Worm (Caenorhabditis elegans) whole organism, L3 larva: Measurements from ENCODE around the gene twk-24.

Experiments used
- ZK546.5 ChIP-seq: sonication (generic microtip); optimal IDR thresholded peaks from 2 replicates; lab custom pipeline; 2017; ENCODE audit warnings: missing biosample characterization, missing genetic modification characterization
- ama-1 ChIP-seq: fragments of 150-350 bp; optimal IDR thresholded peaks from 2 replicates; lab custom pipeline; 2018
- ceh-16 ChIP-seq: sonication (generic microtip); optimal IDR thresholded peaks from 2 replicates; lab custom pipeline; 2017; ENCODE audit warnings: missing biosample characterization, missing genetic modification characterization
- ceh-28 ChIP-seq: fragments of 150-350 bp; optimal IDR thresholded peaks from 2 replicates; lab custom pipeline; 2014; ENCODE audit warnings: missing biosample characterization, missing genetic modification reagents, missing genetic modification characterization
- ceh-82 ChIP-seq: fragments of 150-350 bp; optimal IDR thresholded peaks from 2 replicates; lab custom pipeline; 2014; ENCODE audit warnings: missing biosample characterization, missing genetic modification characterization
- ceh-9 ChIP-seq: sonication (generic microtip); optimal IDR thresholded peaks from 2 replicates; lab custom pipeline; 2018; ENCODE audit warnings: missing biosample characterization, missing genetic modification characterization
- elt-1 ChIP-seq: fragments of 150-350 bp; optimal IDR thresholded peaks from 2 replicates; lab custom pipeline; 2014; ENCODE audit warnings: missing biosample characterization, missing genetic modification characterization
- elt-2 ChIP-seq: sonication (generic microtip); optimal IDR thresholded peaks from 2 replicates; lab custom pipeline; 2016; ENCODE audit warnings: missing genetic modification reagents, mild to moderate bottlenecking, missing genetic modification characterization, missing compliant biosample characterization
- eor-1 ChIP-seq, 2 experiments: fragments of 150-350 bp; optimal IDR thresholded peaks; 2 replicates each; lab custom pipeline; 2014 to 2018; ENCODE audit warnings: missing biosample characterization in 2 of 2, missing genetic modification characterization in 2 of 2
- fkh-2 ChIP-seq: fragments of 150-350 bp; optimal IDR thresholded peaks from 2 replicates; lab custom pipeline; 2014; ENCODE audit warnings: missing biosample characterization, missing genetic modification reagents, missing genetic modification characterization
- jun-1 ChIP-seq: fragments of 150-350 bp; optimal IDR thresholded peaks from 2 replicates; lab custom pipeline; 2014; ENCODE audit warnings: missing biosample characterization, missing genetic modification reagents, missing genetic modification characterization
- lin-15B ChIP-seq: fragments of 150-350 bp; optimal IDR thresholded peaks from 2 replicates; lab custom pipeline; 2014; ENCODE audit warnings: missing biosample characterization, missing genetic modification characterization
- lin-39 ChIP-seq: fragments of 150-350 bp; optimal IDR thresholded peaks from 2 replicates; lab custom pipeline; 2018; ENCODE audit warnings: missing biosample characterization, missing genetic modification reagents, missing genetic modification characterization
- lsy-12 ChIP-seq: sonication (generic microtip); optimal IDR thresholded peaks from 2 replicates; lab custom pipeline; 2016; ENCODE audit warnings: mild to moderate bottlenecking, missing genetic modification characterization, missing compliant biosample characterization
- mdl-1 ChIP-seq: fragments of 150-350 bp; optimal IDR thresholded peaks from 2 replicates; lab custom pipeline; 2014; ENCODE audit warnings: missing biosample characterization, missing genetic modification characterization
- mml-1 ChIP-seq: fragments of 150-350 bp; sonication (generic microtip); optimal IDR thresholded peaks from 3 replicates; lab custom pipeline; 2014; ENCODE audit warnings: missing biosample characterization, missing genetic modification characterization
- nhr-11 ChIP-seq: fragments of 150-350 bp; optimal IDR thresholded peaks from 2 replicates; lab custom pipeline; 2014; ENCODE audit warnings: missing biosample characterization, missing genetic modification characterization
- nhr-12 ChIP-seq: fragments of 150-350 bp; optimal IDR thresholded peaks from 2 replicates; lab custom pipeline; 2014; ENCODE audit warnings: missing biosample characterization, missing genetic modification characterization
- nhr-23 ChIP-seq: fragments of 150-350 bp; optimal IDR thresholded peaks from 2 replicates; lab custom pipeline; 2014; ENCODE audit warnings: missing biosample characterization, missing genetic modification reagents, missing genetic modification characterization
- nhr-237 ChIP-seq: fragments of 150-350 bp; optimal IDR thresholded peaks from 2 replicates; lab custom pipeline; 2014; ENCODE audit warnings: missing biosample characterization, missing genetic modification characterization
- nhr-25 ChIP-seq: sonication (generic microtip); optimal IDR thresholded peaks from 2 replicates; lab custom pipeline; 2017; ENCODE audit warnings: missing biosample characterization, missing genetic modification characterization
- nhr-43 ChIP-seq: sonication (generic microtip); optimal IDR thresholded peaks from 2 replicates; lab custom pipeline; 2016; ENCODE audit warnings: mild to moderate bottlenecking, missing genetic modification characterization, missing compliant biosample characterization; ENCODE audit not compliant: poor library complexity, severe bottlenecking
- nhr-67 ChIP-seq: fragments of 150-350 bp; optimal IDR thresholded peaks from 2 replicates; lab custom pipeline; 2014; ENCODE audit warnings: missing biosample characterization, missing genetic modification characterization
- nhr-77 ChIP-seq: fragments of 150-350 bp; optimal IDR thresholded peaks from 2 replicates; lab custom pipeline; 2014; ENCODE audit warnings: missing biosample characterization, missing genetic modification characterization
- pha-4 ChIP-seq: fragments of 150-350 bp; optimal IDR thresholded peaks from 2 replicates; lab custom pipeline; 2014; ENCODE audit warnings: missing biosample characterization, missing genetic modification reagents, missing genetic modification characterization
- pqm-1 ChIP-seq: fragments of 150-350 bp; optimal IDR thresholded peaks from 2 replicates; lab custom pipeline; 2017; ENCODE audit warnings: missing biosample characterization, missing genetic modification characterization, inconsistent platforms
- sea-2 ChIP-seq: fragments of 150-350 bp; sonication (generic microtip); optimal IDR thresholded peaks from 4 replicates; lab custom pipeline; 2014; ENCODE audit warnings: missing biosample characterization, missing genetic modification reagents, missing genetic modification characterization
- skn-1 ChIP-seq: fragments of 150-350 bp; optimal IDR thresholded peaks from 2 replicates; lab custom pipeline; 2014; ENCODE audit warnings: missing biosample characterization, missing genetic modification characterization
- snpc-4 ChIP-seq: fragments of 150-350 bp; optimal IDR thresholded peaks from 2 replicates; lab custom pipeline; 2014; ENCODE audit warnings: missing biosample characterization, missing genetic modification characterization
- unc-39 ChIP-seq: sonication (generic microtip); optimal IDR thresholded peaks from 4 replicates; lab custom pipeline; 2017; ENCODE audit warnings: missing biosample characterization, missing genetic modification characterization
- zag-1 ChIP-seq: fragments of 150-350 bp; optimal IDR thresholded peaks from 2 replicates; lab custom pipeline; 2014; ENCODE audit warnings: missing biosample characterization, missing genetic modification characterization
- ztf-11 ChIP-seq: fragments of 150-350 bp; optimal IDR thresholded peaks from 2 replicates; lab custom pipeline; 2014; ENCODE audit warnings: missing biosample characterization, missing genetic modification characterization
- ztf-4 ChIP-seq: fragments of 150-350 bp; optimal IDR thresholded peaks from 2 replicates; lab custom pipeline; 2014; ENCODE audit warnings: missing biosample characterization, missing genetic modification characterization

Gene twk-24

DNA sequence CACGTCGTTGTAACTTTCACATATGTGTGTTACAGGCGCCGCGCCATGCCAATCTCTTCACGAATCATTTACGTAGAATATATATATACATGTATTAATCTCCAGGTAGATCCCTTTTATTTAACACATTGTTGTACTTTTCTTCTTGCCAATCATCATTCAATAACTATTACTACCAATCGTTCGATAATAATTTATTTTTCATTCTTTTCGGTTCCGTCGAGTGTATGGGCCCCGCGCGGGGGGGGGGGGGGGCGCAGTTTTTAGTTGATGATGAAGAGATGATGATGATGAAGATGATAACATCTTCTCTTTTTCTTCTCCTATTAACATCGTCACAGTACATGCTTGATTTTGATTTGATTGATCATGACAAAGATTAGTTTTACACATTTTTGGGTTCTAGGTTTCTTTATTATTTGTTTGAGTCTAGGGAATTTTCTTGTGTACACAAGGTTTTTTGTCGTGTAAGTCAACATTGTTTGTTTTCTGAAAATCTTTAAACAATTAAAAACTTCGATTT, 30.2 kb upstream of the twk-24 start:
- TF ChIP-seq ceh-9: no peak
- no peak for TF ChIP-seq ztf-11 (tag; lab: Kevin White, UChicago)
- TF ChIP-seq pha-4 (tag; lab: Kevin White, UChicago): peak; percentile 68
- no peak for TF ChIP-seq lsy-12 (tag; lab: Kevin White, UChicago)
- peak; percentile 79 for TF ChIP-seq elt-1 (tag; lab: Kevin White, UChicago)
- TF ChIP-seq nhr-23 (tag; lab: Kevin White, UChicago): peak; percentile 23

DNA sequence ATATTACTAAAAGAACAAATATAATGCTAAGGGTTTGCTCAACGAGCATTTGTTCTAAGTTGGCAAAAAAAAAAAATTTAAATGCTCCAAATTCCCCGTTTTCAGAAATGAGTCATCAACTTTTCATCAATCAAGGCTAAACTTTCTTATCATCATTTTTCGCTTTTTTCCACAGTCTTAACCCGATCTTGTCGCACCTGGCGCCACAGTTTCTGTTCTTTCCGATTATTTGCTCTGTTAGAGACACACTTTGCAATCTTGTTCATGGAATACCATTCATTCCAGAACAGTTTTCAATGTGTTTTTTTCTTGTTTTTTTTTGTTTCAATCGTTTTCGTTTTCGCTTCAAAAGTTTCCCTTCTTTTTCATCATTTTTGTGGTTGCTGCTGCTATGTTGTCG, 29.1 kb upstream of the twk-24 start:
- peak; percentile 33 for TF ChIP-seq pha-4 (tag; lab: Kevin White, UChicago)
- TF ChIP-seq ama-1 (lab: Kevin White, UChicago): peak; percentile 49
- TF ChIP-seq snpc-4 (tag; lab: Kevin White, UChicago): no peak
- TF ChIP-seq elt-2 (tag; lab: Kevin White, UChicago): peak; percentile 72
- no peak for TF ChIP-seq fkh-2
- TF ChIP-seq pqm-1 (tag; lab: Kevin White, UChicago): peak; percentile 59
- TF ChIP-seq nhr-77 (tag; lab: Kevin White, UChicago): no peak

DNA sequence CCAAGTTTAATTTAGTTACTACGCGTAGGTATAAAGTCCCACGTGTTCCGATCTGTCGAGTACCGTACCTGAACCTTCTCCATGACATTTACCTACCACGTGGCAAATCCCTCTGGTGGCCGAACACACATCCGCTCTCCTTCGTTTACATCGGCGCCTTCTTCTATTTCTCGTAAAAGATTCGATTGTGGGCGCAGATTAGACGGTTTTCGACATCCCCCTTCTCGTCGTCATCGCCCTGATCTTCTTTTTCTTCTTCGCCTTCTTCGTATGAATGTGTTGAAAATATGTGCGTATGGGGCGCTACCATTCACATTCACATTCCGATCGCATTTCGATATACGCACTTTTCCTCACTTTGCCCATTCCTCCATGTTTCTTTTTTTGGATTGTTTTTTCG, 27.7 kb upstream of the twk-24 start:
- peak; percentile 16 for TF ChIP-seq elt-1 (tag; lab: Kevin White, UChicago)
- TF ChIP-seq nhr-12 (tag; lab: Kevin White, UChicago): no peak
- no peak for TF ChIP-seq skn-1 (tag; lab: Kevin White, UChicago)
- no peak for TF ChIP-seq elt-2 (tag; lab: Kevin White, UChicago)
- TF ChIP-seq nhr-23 (tag; lab: Kevin White, UChicago): peak; percentile 5
- no peak for TF ChIP-seq ceh-28 (tag; lab: Kevin White, UChicago)
- peak; percentile 6 for TF ChIP-seq nhr-43
- no peak for TF ChIP-seq nhr-237 (tag; lab: Kevin White, UChicago)
- TF ChIP-seq ceh-82 (tag; lab: Kevin White, UChicago): no peak
- TF ChIP-seq nhr-25 (tag; lab: Kevin White, UChicago): peak; percentile 52

DNA sequence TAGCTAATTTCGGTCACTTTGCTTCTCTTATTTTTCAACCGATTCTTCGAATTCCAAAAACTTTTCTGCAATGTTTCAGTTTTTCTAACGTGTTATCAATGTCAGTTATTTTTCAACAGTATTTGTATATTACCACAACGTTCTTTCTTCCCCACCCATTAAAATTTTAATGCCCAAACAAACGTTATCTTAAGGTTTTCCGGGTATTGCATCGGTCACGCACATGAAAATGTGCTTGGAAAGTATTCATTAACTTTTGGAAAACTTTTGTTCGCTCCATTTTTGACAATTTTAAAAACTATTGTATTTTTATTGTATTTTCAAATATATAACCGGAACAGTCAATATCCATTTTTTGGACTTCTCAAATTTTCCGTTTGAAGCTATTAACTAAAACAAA, 27.0 kb upstream of the twk-24 start:
- TF ChIP-seq pha-4 (tag; lab: Kevin White, UChicago): no peak
- no peak for TF ChIP-seq mml-1 (tag; lab: Kevin White, UChicago)
- peak; percentile 43 for TF ChIP-seq elt-2 (tag; lab: Kevin White, UChicago)
- peak; percentile 27 for TF ChIP-seq pqm-1 (tag; lab: Kevin White, UChicago)
- TF ChIP-seq eor-1 (tag; optimal IDR thresholded peaks at IDR 0.05; lab: Kevin White, UChicago): no peak
- TF ChIP-seq elt-1 (tag; lab: Kevin White, UChicago): no peak
- no peak for TF ChIP-seq ceh-16 (tag; lab: Kevin White, UChicago)
- TF ChIP-seq lin-15B: no peak
- no peak for TF ChIP-seq ZK546.5 (tag; lab: Kevin White, UChicago)
- TF ChIP-seq unc-39 (tag; lab: Kevin White, UChicago): no peak
- no peak for TF ChIP-seq sea-2 (GFP tag; lab: Kevin White, UChicago)
- no peak for TF ChIP-seq nhr-23 (tag; lab: Kevin White, UChicago)
- no peak for TF ChIP-seq nhr-11 (tag; lab: Kevin White, UChicago)
- TF ChIP-seq nhr-67 (tag; lab: Kevin White, UChicago): no peak
- no peak for TF ChIP-seq nhr-237 (tag; lab: Kevin White, UChicago)
- no peak for TF ChIP-seq zag-1
- no peak for TF ChIP-seq jun-1 (tag; lab: Kevin White, UChicago)

DNA sequence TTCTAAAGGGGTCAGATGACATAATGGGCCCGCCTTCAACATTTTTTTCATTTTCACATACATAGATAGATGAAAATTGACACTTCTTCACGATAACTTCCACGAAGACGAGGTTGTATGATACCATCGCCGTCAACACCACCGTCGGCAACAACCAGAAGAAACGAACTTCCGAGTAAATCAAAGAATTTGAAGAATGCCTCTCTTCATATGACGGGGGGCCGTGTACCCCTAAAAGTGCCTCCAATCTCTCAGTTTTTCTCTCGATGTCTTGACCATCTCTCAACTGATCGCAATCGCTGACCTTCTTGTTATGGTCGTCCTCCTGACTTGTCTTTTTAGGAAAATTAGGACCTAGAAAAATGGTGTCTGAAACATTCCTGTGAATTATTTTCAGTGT, 26.4 kb upstream of the twk-24 start:
- TF ChIP-seq ztf-4 (tag; lab: Kevin White, UChicago) (no peak), elt-1 (tag; lab: Kevin White, UChicago) (peak; percentile 28)
- TF ChIP-seq, all 47 proteins: peak for 1

DNA sequence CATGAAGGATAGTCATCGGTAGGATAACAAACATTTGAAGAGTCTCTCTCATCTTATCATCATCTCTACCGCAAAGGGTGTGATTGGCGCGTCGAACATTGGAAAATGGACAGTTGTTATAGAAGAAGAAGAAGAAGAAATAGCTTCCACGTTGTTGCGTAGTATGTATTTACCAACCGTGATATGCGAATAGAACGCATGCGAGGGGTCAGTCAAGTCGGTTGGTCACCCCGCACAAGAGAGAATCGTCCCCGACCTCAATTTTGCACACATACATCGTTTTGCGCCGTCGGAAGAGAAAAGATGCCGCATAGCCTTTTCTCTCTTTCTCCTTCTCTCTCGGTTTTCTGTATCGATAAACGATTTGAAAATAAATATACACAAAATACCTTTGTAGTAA, 25.9 kb upstream of the twk-24 start:
- no peak for TF ChIP-seq lin-39 (tag; lab: Kevin White, UChicago)
- TF ChIP-seq mdl-1 (tag; lab: Kevin White, UChicago): no peak
- peak; percentile 80 for TF ChIP-seq nhr-23 (tag; lab: Kevin White, UChicago)
- TF ChIP-seq nhr-11 (tag; lab: Kevin White, UChicago): no peak
- peak; percentile 2 for TF ChIP-seq nhr-43
